Worm (Caenorhabditis elegans): ENCODE results near the gene ndx-2.

Gene ndx-2

ce11 chrV:2684227-2684626, 19.4 kb upstream of the ndx-2 start:
- no peak for TF ChIP-seq snpc-4 (tag; optimal IDR thresholded peaks at IDR 0.05)
- no peak for TF ChIP-seq skn-1 (tag; optimal IDR thresholded peaks at IDR 0.05)
- no peak for TF ChIP-seq Y55F3AM.14 (GFP tag; optimal IDR thresholded peaks at IDR 0.05)
- TF ChIP-seq R02D3.7 (tag; optimal IDR thresholded peaks at IDR 0.05), result no peak
- no peak for TF ChIP-seq ztf-1 (GFP tag; conservative IDR thresholded peaks at IDR 0.05)
- TF ChIP-seq C34F6.9 (tag; optimal IDR thresholded peaks at IDR 0.05), result no peak
- no peak for TF ChIP-seq unc-62 (GFP tag; optimal IDR thresholded peaks at IDR 0.05)
- no peak for TF ChIP-seq unc-39 (tag; optimal IDR thresholded peaks at IDR 0.05)
- TF ChIP-seq lin-11 (tag; optimal IDR thresholded peaks at IDR 0.05), result no peak
- TF ChIP-seq mab-5 (tag; optimal IDR thresholded peaks at IDR 0.05), result no peak
- TF ChIP-seq crh-2 (tag; optimal IDR thresholded peaks at IDR 0.05), result no peak
- no peak for TF ChIP-seq elt-1 (tag; optimal IDR thresholded peaks at IDR 0.05)
- TF ChIP-seq gmeb-1 (tag; optimal IDR thresholded peaks at IDR 0.05), result no peak
- TF ChIP-seq lin-39 (tag; optimal IDR thresholded peaks at IDR 0.05), result no peak
- no peak for TF ChIP-seq nhr-21 (tag; optimal IDR thresholded peaks at IDR 0.05)
- TF ChIP-seq nhr-237 (tag; optimal IDR thresholded peaks at IDR 0.05), result no peak
- no peak for TF ChIP-seq egl-27 (tag; optimal IDR thresholded peaks at IDR 0.05)

ce11 chrV:2683497-2683896, 18.7 kb upstream of the ndx-2 start:
- TF ChIP-seq dmd-4 (tag; optimal IDR thresholded peaks at IDR 0.05), result no peak
- no peak for TF ChIP-seq crh-2 (tag; optimal IDR thresholded peaks at IDR 0.05)
- TF ChIP-seq blmp-1 (tag; optimal IDR thresholded peaks at IDR 0.05; ENCODE audit: insufficient read depth), result no peak
- no peak for TF ChIP-seq unc-39 (tag; optimal IDR thresholded peaks at IDR 0.05)
- TF ChIP-seq R02D3.7 (tag; optimal IDR thresholded peaks at IDR 0.05), result no peak
- TF ChIP-seq gmeb-1 (tag; optimal IDR thresholded peaks at IDR 0.05), result no peak
- no peak for TF ChIP-seq lin-39 (tag; optimal IDR thresholded peaks at IDR 0.05)
- no peak for TF ChIP-seq nhr-10 (tag; optimal IDR thresholded peaks at IDR 0.05)
- TF ChIP-seq nhr-237 (tag; optimal IDR thresholded peaks at IDR 0.05), result no peak
- TF ChIP-seq nhr-129 (tag; optimal IDR thresholded peaks at IDR 0.05), result no peak
- TF ChIP-seq mdl-1 (tag; optimal IDR thresholded peaks at IDR 0.05), result no peak
- no peak for TF ChIP-seq sma-9 (GFP tag; optimal IDR thresholded peaks at IDR 0.05)
- no peak for TF ChIP-seq sma-9 (tag; optimal IDR thresholded peaks at IDR 0.05)
- no peak for TF ChIP-seq ceh-82 (tag; optimal IDR thresholded peaks at IDR 0.05)
- no peak for TF ChIP-seq nhr-12 (tag; optimal IDR thresholded peaks at IDR 0.05)
- no peak for TF ChIP-seq nhr-11 (tag; optimal IDR thresholded peaks at IDR 0.05)
- no peak for TF ChIP-seq ceh-16 (tag; optimal IDR thresholded peaks at IDR 0.05)
- TF ChIP-seq nhr-6 (tag; optimal IDR thresholded peaks at IDR 0.05), result no peak

- TF ChIP-seq unc-55 (GFP tag; optimal IDR thresholded peaks at IDR 0.05), result peak; percentile 28
- TF ChIP-seq blmp-1 (tag; optimal IDR thresholded peaks at IDR 0.05; ENCODE audit: insufficient read depth), result no peak
These were observed 12.8 kb upstream of the ndx-2 start for ce11 chrV:2677648-2678047.

- TF ChIP-seq ama-1 (optimal IDR thresholded peaks at IDR 0.05) (no peak), aly-2 (tag; optimal IDR thresholded peaks at IDR 0.05) (no peak), nhr-23 (tag; optimal IDR thresholded peaks at IDR 0.05) (no peak), ztf-1 (GFP tag; conservative IDR thresholded peaks at IDR 0.05) (no peak), sma-3 (GFP tag; optimal IDR thresholded peaks at IDR 0.05) (no peak), nhr-237 (tag; optimal IDR thresholded peaks at IDR 0.05) (no peak), nhr-25 (tag; optimal IDR thresholded peaks at IDR 0.05) (peak; percentile 10), ZK546.5 (tag; optimal IDR thresholded peaks at IDR 0.05) (no peak), nhr-6 (tag; optimal IDR thresholded peaks at IDR 0.05) (no peak), lin-13 (GFP tag; optimal IDR thresholded peaks at IDR 0.05) (no peak), blmp-1 (tag; optimal IDR thresholded peaks at IDR 0.05; ENCODE audit: insufficient read depth) (peak; percentile 90), ceh-16 (tag; optimal IDR thresholded peaks at IDR 0.05) (no peak), nhr-10 (tag; optimal IDR thresholded peaks at IDR 0.05) (no peak), lin-39 (tag; optimal IDR thresholded peaks at IDR 0.05) (no peak), peb-1 (tag; optimal IDR thresholded peaks at IDR 0.05) (no peak), nhr-129 (tag; optimal IDR thresholded peaks at IDR 0.05) (no peak), mdl-1 (tag; optimal IDR thresholded peaks at IDR 0.05) (no peak)
These were observed 10.9 kb upstream of the ndx-2 start for ce11 chrV:2675692-2676091.
